Worm (Caenorhabditis elegans) whole organism, midembryonic: ENCODE results near the gene pitr-3.

Source experiments
- T22C8.4 ChIP-seq: fragments of 200-800 bp; sonication (Bioruptor generic); IDR thresholded peaks from 2 replicates; pipeline ENCODE4 v1.3.6; 2022; ENCODE audit warnings: missing genetic modification characterization, missing compliant biosample characterization
- cog-1 ChIP-seq: sonication (generic microtip); optimal IDR thresholded peaks from 2 replicates; lab custom pipeline; 2016; ENCODE audit warnings: missing genetic modification characterization, missing compliant biosample characterization
- flt-1 ChIP-seq: fragments of 200-800 bp; sonication (Bioruptor generic); IDR thresholded peaks from 2 replicates; pipeline ENCODE4 v1.3.6; 2022; ENCODE audit warnings: missing genetic modification characterization, missing compliant biosample characterization
- klf-2 ChIP-seq: fragments of 200-800 bp; sonication (Bioruptor generic); conservative IDR thresholded peaks from 2 replicates; pipeline ENCODE4 v1.3.6; 2022; ENCODE audit warnings: missing genetic modification reagents, missing genetic modification characterization, missing compliant biosample characterization
- med-1 ChIP-seq: sonication (generic microtip); optimal IDR thresholded peaks from 2 replicates; lab custom pipeline; 2017; ENCODE audit warnings: missing genetic modification characterization, mild to moderate bottlenecking, missing compliant biosample characterization, antibody characterized with exemption, missing genetic modification reagents; ENCODE audit not compliant: insufficient read depth
- ref-1 ChIP-seq: fragments of 200-800 bp; sonication (Bioruptor generic); conservative IDR thresholded peaks from 2 replicates; pipeline ENCODE4 v1.3.6; 2022; ENCODE audit warnings: missing genetic modification reagents, missing genetic modification characterization, missing compliant biosample characterization
- tab-1 ChIP-seq: fragments of 200-800 bp; sonication (Bioruptor generic); IDR thresholded peaks from 2 replicates; pipeline ENCODE4 v1.3.6; 2022; ENCODE audit warnings: missing genetic modification characterization, missing compliant biosample characterization
- ztf-23 ChIP-seq: fragments of 200-800 bp; sonication (Bioruptor generic); IDR thresholded peaks from 2 replicates; pipeline ENCODE4 v1.3.6; 2022; ENCODE audit warnings: missing genetic modification reagents, missing genetic modification characterization, missing compliant biosample characterization
- ztf-29 ChIP-seq: fragments of 200-800 bp; sonication (Bioruptor generic); IDR thresholded peaks from 2 replicates; pipeline ENCODE4 v1.3.6; 2022; ENCODE audit warnings: missing genetic modification reagents, missing genetic modification characterization, missing compliant biosample characterization

The pitr-3 gene

ce11 chrV:9152339-9152738 is 11.1 kb upstream of the pitr-3 start:
- no peak for TF ChIP-seq klf-2
- TF ChIP-seq T22C8.4 (GFP tag; lab: Robert Waterston, UW): no peak
- TF ChIP-seq med-1 (GFP tag; lab: Kevin White, UChicago): no peak
- TF ChIP-seq ztf-23: no peak
- TF ChIP-seq ref-1 (GFP tag; lab: Robert Waterston, UW): no peak

- TF ChIP-seq tab-1 (GFP tag; lab: Robert Waterston, UW) (no peak), cog-1 (no peak), ref-1 (GFP tag; lab: Robert Waterston, UW) (no peak), klf-2 (no peak), T22C8.4 (GFP tag; lab: Robert Waterston, UW) (no peak), ztf-23 (no peak), flt-1 (no peak), ztf-29 (GFP tag; lab: Robert Waterston, UW) (no peak), med-1 (GFP tag; lab: Kevin White, UChicago) (no peak)
These were observed 7.0 kb upstream of the pitr-3 start for ce11 chrV:9148151-9148550.

ce11 chrV:9146849-9147557 is 5.8 kb upstream of the pitr-3 start, which contains the start of gene spl-2:
TSS of gene spl-2 (minus strand) at chrV:9146899.
- TF ChIP-seq klf-2: no peak
- TF ChIP-seq T22C8.4 (GFP tag; lab: Robert Waterston, UW): no peak
- TF ChIP-seq tab-1 (GFP tag; lab: Robert Waterston, UW): no peak
- TF ChIP-seq med-1 (GFP tag; lab: Kevin White, UChicago): no peak
- no peak for TF ChIP-seq ztf-29 (GFP tag; lab: Robert Waterston, UW)
- TF ChIP-seq ref-1 (GFP tag; lab: Robert Waterston, UW): no peak

ce11 chrV:9146196-9146595 is 5.0 kb upstream of the pitr-3 start:
- TF ChIP-seq ztf-23 (no peak), med-1 (GFP tag; lab: Kevin White, UChicago) (no peak), flt-1 (no peak), T22C8.4 (GFP tag; lab: Robert Waterston, UW) (no peak), ref-1 (GFP tag; lab: Robert Waterston, UW) (no peak), ztf-29 (GFP tag; lab: Robert Waterston, UW) (no peak), cog-1 (no peak), klf-2 (no peak), tab-1 (GFP tag; lab: Robert Waterston, UW) (no peak)

ce11 chrV:9143896-9144295 is 2.7 kb upstream of the pitr-3 start:
- TF ChIP-seq ref-1 (GFP tag; lab: Robert Waterston, UW) (no peak), klf-2 (no peak), flt-1 (no peak), ztf-29 (GFP tag; lab: Robert Waterston, UW) (no peak), tab-1 (GFP tag; lab: Robert Waterston, UW) (no peak), med-1 (GFP tag; lab: Kevin White, UChicago) (no peak), T22C8.4 (GFP tag; lab: Robert Waterston, UW) (no peak)

ce11 chrV:9137618-9138017 is 3.6 kb downstream of the pitr-3 start, which contains the start of gene pitr-2:
TSS of gene pitr-2 (minus strand) at chrV:9137718.
- no peak for TF ChIP-seq ref-1 (GFP tag; lab: Robert Waterston, UW)
- no peak for TF ChIP-seq flt-1
- no peak for TF ChIP-seq ztf-23
- TF ChIP-seq tab-1 (GFP tag; lab: Robert Waterston, UW): no peak
- TF ChIP-seq med-1 (GFP tag; lab: Kevin White, UChicago): no peak
- TF ChIP-seq cog-1: no peak
- no peak for TF ChIP-seq T22C8.4 (GFP tag; lab: Robert Waterston, UW)
- no peak for TF ChIP-seq ztf-29 (GFP tag; lab: Robert Waterston, UW)
- TF ChIP-seq klf-2: no peak

- TF ChIP-seq ztf-29 (GFP tag; lab: Robert Waterston, UW) (no peak), flt-1 (no peak), med-1 (GFP tag; lab: Kevin White, UChicago) (no peak), T22C8.4 (GFP tag; lab: Robert Waterston, UW) (no peak), ztf-23 (no peak), klf-2 (no peak), cog-1 (no peak), ref-1 (GFP tag; lab: Robert Waterston, UW) (no peak), tab-1 (GFP tag; lab: Robert Waterston, UW) (no peak)
These were observed 7.2 kb downstream of the pitr-3 start, which contains the start of gene B0222.1 for ce11 chrV:9133950-9134349. TSS of gene B0222.1 (plus strand) at chrV:9134255.

- TF ChIP-seq ztf-29 (GFP tag; lab: Robert Waterston, UW) (no peak), tab-1 (GFP tag; lab: Robert Waterston, UW) (no peak), ref-1 (GFP tag; lab: Robert Waterston, UW) (no peak), med-1 (GFP tag; lab: Kevin White, UChicago) (no peak), ztf-23 (no peak), cog-1 (no peak), klf-2 (no peak), T22C8.4 (GFP tag; lab: Robert Waterston, UW) (no peak), flt-1 (no peak)
These were observed 9.2 kb downstream of the pitr-3 start, which contains the start of gene F21C10.1 for ce11 chrV:9132043-9132442. TSS of gene F21C10.1 (plus strand) at chrV:9132343.

ce11 chrV:9130766-9131165 is 10.4 kb downstream of the pitr-3 start, which contains the start of gene F21C10.19:
TSS of gene F21C10.19 (plus strand) at chrV:9131066.
- TF ChIP-seq klf-2 (no peak), cog-1 (no peak), tab-1 (GFP tag; lab: Robert Waterston, UW) (no peak), flt-1 (no peak), med-1 (GFP tag; lab: Kevin White, UChicago) (no peak), ref-1 (GFP tag; lab: Robert Waterston, UW) (no peak), T22C8.4 (GFP tag; lab: Robert Waterston, UW) (no peak), ztf-29 (GFP tag; lab: Robert Waterston, UW) (no peak), ztf-23 (no peak)

- TF ChIP-seq ref-1 (GFP tag; lab: Robert Waterston, UW) (no peak), T22C8.4 (GFP tag; lab: Robert Waterston, UW) (no peak), ztf-23 (no peak), cog-1 (no peak), tab-1 (GFP tag; lab: Robert Waterston, UW) (no peak), flt-1 (no peak), klf-2 (no peak), ztf-29 (GFP tag; lab: Robert Waterston, UW) (no peak), med-1 (GFP tag; lab: Kevin White, UChicago) (no peak)
These were observed 12.6 kb downstream of the pitr-3 start for ce11 chrV:9128562-9128961.
